Worm (Caenorhabditis elegans): Measurements from ENCODE around the gene sra-31.

sra-31 gene

DNA sequence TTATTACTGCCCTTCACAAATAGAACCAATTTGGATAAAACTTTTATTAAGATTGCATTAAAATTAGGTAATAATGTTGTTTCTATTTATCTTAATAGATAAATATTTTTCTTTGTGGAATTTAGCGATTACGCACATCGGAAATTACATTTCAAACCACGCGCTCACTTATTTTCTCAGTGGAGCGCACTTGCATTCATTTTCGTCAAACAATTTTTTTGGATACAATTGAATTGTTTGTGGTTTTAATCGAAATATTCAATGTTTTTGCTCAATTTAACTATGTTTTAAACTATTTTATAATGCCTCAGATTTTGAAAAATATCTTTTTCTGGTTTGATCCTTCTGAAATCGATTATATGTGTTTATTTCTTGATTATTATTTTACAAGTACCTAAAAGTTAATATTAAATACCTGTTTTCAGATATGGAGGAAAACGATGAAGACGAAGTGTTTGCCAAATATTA lies 42.3 kb downstream of the sra-31 start, which contains the start of gene utp-20 (continued):
- TF ChIP-seq unc-86 (tag; optimal IDR thresholded peaks at IDR 0.05) (no peak), ets-5 (GFP tag; IDR thresholded peaks at IDR 0.05) (no peak), ceh-88 (GFP tag; IDR thresholded peaks at IDR 0.05) (no peak), unc-130 (tag; optimal IDR thresholded peaks at IDR 0.05) (peak; percentile 19), jun-1 (tag; optimal IDR thresholded peaks at IDR 0.05) (no peak), rnt-1 (tag; optimal IDR thresholded peaks at IDR 0.05) (peak; percentile 52), pax-3 (tag; optimal IDR thresholded peaks at IDR 0.05) (no peak), ztf-4 (tag; optimal IDR thresholded peaks at IDR 0.05) (no peak), pag-3 (tag; optimal IDR thresholded peaks at IDR 0.05; ENCODE audit: borderline replicate concordance, insufficient read depth) (no peak), nhr-90 (tag; optimal IDR thresholded peaks at IDR 0.05; ENCODE audit: poor library complexity) (peak; percentile 55), xbp-1 (tag; optimal IDR thresholded peaks at IDR 0.05) (peak; percentile 56), sox-4 (tag; optimal IDR thresholded peaks at IDR 0.05) (no peak), pqm-1 (tag; optimal IDR thresholded peaks at IDR 0.05) (no peak), C34B4.2 (tag; optimal IDR thresholded peaks at IDR 0.05) (no peak), aly-2 (tag; optimal IDR thresholded peaks at IDR 0.05) (no peak), elt-2 (tag; optimal IDR thresholded peaks at IDR 0.05) (peak; percentile 5), nhr-11 (tag; optimal IDR thresholded peaks at IDR 0.05) (no peak), nhr-20 (tag; optimal IDR thresholded peaks at IDR 0.05) (peak; percentile 46), hlh-4 (tag; optimal IDR thresholded peaks at IDR 0.05) (no peak), snpc-4 (tag; optimal IDR thresholded peaks at IDR 0.05) (no peak), hlh-17 (GFP tag; optimal IDR thresholded peaks at IDR 0.05; ENCODE audit: borderline replicate concordance) (no peak), efl-3 (GFP tag; optimal IDR thresholded peaks at IDR 0.05) (no peak), nhr-71 (tag; optimal IDR thresholded peaks at IDR 0.05) (peak; percentile 66), tbx-2 (tag; optimal IDR thresholded peaks at IDR 0.05) (no peak), nhr-237 (tag; optimal IDR thresholded peaks at IDR 0.05) (no peak), skn-1 (tag; optimal IDR thresholded peaks at IDR 0.05) (peak; percentile 59), ceh-63 (GFP tag; optimal IDR thresholded peaks at IDR 0.05) (no peak), nhr-84 (tag; optimal IDR thresholded peaks at IDR 0.05) (no peak), mdl-1 (tag; optimal IDR thresholded peaks at IDR 0.05) (peak in 1 of 2 experiments; percentile 10), sup-37 (GFP tag; optimal IDR thresholded peaks at IDR 0.05) (no peak), ceh-82 (tag; optimal IDR thresholded peaks at IDR 0.05) (peak in 2 of 3 experiments; percentile 4 to 43), mep-1 (tag; optimal IDR thresholded peaks at IDR 0.05) (peak; percentile 62), lin-14 (GFP tag; optimal IDR thresholded peaks at IDR 0.05) (peak; percentile 60), zag-1 (tag; optimal IDR thresholded peaks at IDR 0.05) (no peak), lin-39 (tag; optimal IDR thresholded peaks at IDR 0.05) (peak; percentile 2)

DNA sequence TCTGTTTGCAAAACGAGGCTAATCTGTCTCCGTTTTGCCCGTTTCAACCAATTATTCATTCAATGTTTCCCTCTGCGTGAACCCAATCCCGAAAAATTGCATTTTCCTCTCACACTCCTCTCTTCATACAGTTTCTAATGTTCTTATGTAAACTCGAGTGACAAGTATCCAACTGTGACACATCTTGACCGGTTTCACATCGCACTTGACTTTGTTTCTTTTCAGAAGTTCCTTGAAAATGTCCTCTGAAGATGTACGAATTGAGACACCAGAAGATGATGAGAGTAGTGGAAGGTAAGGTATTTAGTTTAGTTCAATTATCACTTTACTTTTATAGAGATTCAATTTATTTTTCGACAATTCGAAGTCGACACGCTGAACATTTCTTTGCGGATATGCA lies 46.3 kb downstream of the sra-31 start, which contains the start of gene abcx-1:
TSS of gene abcx-1 (plus strand) at position 224 of the 400 bp plus-strand sequence.
- TF ChIP-seq nhr-85 (tag): peak; percentile 79
- peak; percentile 45 for TF ChIP-seq lin-14 (GFP tag; optimal IDR thresholded peaks at IDR 0.05)
- TF ChIP-seq mep-1 (tag; optimal IDR thresholded peaks at IDR 0.05): no peak

- no peak for TF ChIP-seq pax-3 (tag; optimal IDR thresholded peaks at IDR 0.05)
- TF ChIP-seq lsy-2 (tag; optimal IDR thresholded peaks at IDR 0.05): no peak
- no peak for TF ChIP-seq ceh-82 (tag; optimal IDR thresholded peaks at IDR 0.05)
- TF ChIP-seq mep-1 (tag; optimal IDR thresholded peaks at IDR 0.05): no peak
- TF ChIP-seq fkh-4 (tag; optimal IDR thresholded peaks at IDR 0.05; ENCODE audit: borderline replicate concordance): no peak
- TF ChIP-seq lin-14 (GFP tag; optimal IDR thresholded peaks at IDR 0.05): no peak
- no peak for TF ChIP-seq pag-3 (tag; optimal IDR thresholded peaks at IDR 0.05; ENCODE audit: borderline replicate concordance, insufficient read depth)
- no peak for TF ChIP-seq egl-13 (tag; optimal IDR thresholded peaks at IDR 0.05)
- no peak for TF ChIP-seq lin-35 (GFP tag; optimal IDR thresholded peaks at IDR 0.05)
- no peak for TF ChIP-seq zip-4 (GFP tag; optimal IDR thresholded peaks at IDR 0.05)
- TF ChIP-seq C16A3.4 (tag; optimal IDR thresholded peaks at IDR 0.05): no peak
- no peak for TF ChIP-seq lin-13 (GFP tag; optimal IDR thresholded peaks at IDR 0.05)
- TF ChIP-seq dsc-1 (tag; optimal IDR thresholded peaks at IDR 0.05): no peak
- no peak for TF ChIP-seq elt-3 (tag; optimal IDR thresholded peaks at IDR 0.05)
- TF ChIP-seq Y116A8C.19 (tag; optimal IDR thresholded peaks at IDR 0.05; ENCODE audit: borderline replicate concordance): no peak
Measured at ce11 chrII:6531527-6531926, 46.8 kb downstream of the sra-31 start, which contains the start of gene abch-1. TSS of gene abch-1 (minus strand) at chrII:6531627.

All from whole organism, L1 larva.